Fruit fly (Drosophila melanogaster) whole organism, adult: ENCODE measurements around the gene Atg6.

Experiments used
- CG12768 ChIP-seq: fragments of 200-800 bp; sonication (Bioruptor generic); optimal IDR thresholded peaks from 2 replicates; lab custom pipeline; 2017; ENCODE audit warnings: missing biosample characterization, missing genetic modification characterization, mild to moderate bottlenecking, moderate library complexity, missing genetic modification reagents
- Crg-1 ChIP-seq: fragments of 200-800 bp; sonication (Bioruptor generic); optimal IDR thresholded peaks from 2 replicates; lab custom pipeline; 2016; ENCODE audit warnings: missing biosample characterization, missing genetic modification characterization

- TF ChIP-seq Crg-1 (GFP tag; lab: Kevin White, UChicago) = no peak
- no peak for TF ChIP-seq CG12768
Measured at dm6 chr3R:24001150-24001549, 49.4 kb downstream of the Atg6 start.
